Fruit fly (Drosophila melanogaster): ENCODE results near the gene CG31191.

- TF ChIP-seq Crg-1 (GFP tag; optimal IDR thresholded peaks at IDR 0.05) (no peak), Mnt (GFP tag; optimal IDR thresholded peaks at IDR 0.05) (no peak), cic (GFP tag; optimal IDR thresholded peaks at IDR 0.05) (no peak), kay (GFP tag; ENCODE audit: borderline replicate concordance) (no peak), toe (GFP tag; optimal IDR thresholded peaks at IDR 0.05) (no peak), CG7101 (tag; optimal IDR thresholded peaks at IDR 0.05) (no peak), CG1620 (GFP tag; optimal IDR thresholded peaks at IDR 0.05) (no peak), Clk (GFP tag; optimal IDR thresholded peaks at IDR 0.05) (no peak)
Observed at dm6 chr3R:20876680-20877079, 68.7 kb downstream of the CG31191 start.
